Worm (Caenorhabditis elegans) whole organism, mixed stage, embryonic: ENCODE results near the gene F37A4.6.

Source experiments
- elt-1 ChIP-seq: sonication (generic microtip); optimal IDR thresholded peaks from 2 replicates; lab custom pipeline; 2017; ENCODE audit warnings: missing genetic modification characterization, mild to moderate bottlenecking, missing compliant biosample characterization, antibody characterized with exemption, moderate library complexity, borderline replicate concordance; ENCODE audit not compliant: insufficient read depth
- lsy-2 ChIP-seq: fragments of 150-350 bp; optimal IDR thresholded peaks from 2 replicates; lab custom pipeline; 2014; ENCODE audit warnings: missing biosample characterization, missing genetic modification characterization
- nhr-76 ChIP-seq: sonication (generic microtip); optimal IDR thresholded peaks from 2 replicates; lab custom pipeline; 2017; ENCODE audit warnings: missing biosample characterization, missing genetic modification characterization
- sptf-1 ChIP-seq: sonication (generic microtip); optimal IDR thresholded peaks from 2 replicates; lab custom pipeline; 2017; ENCODE audit warnings: mild to moderate bottlenecking, missing genetic modification characterization, moderate library complexity, missing compliant biosample characterization
- unc-39 ChIP-seq: fragments of 150-350 bp; optimal IDR thresholded peaks from 2 replicates; lab custom pipeline; 2014; ENCODE audit warnings: missing biosample characterization, missing genetic modification characterization
- ztf-11 ChIP-seq: fragments of 150-350 bp; optimal IDR thresholded peaks from 2 replicates; lab custom pipeline; 2014; ENCODE audit warnings: missing biosample characterization, missing genetic modification characterization

DNA sequence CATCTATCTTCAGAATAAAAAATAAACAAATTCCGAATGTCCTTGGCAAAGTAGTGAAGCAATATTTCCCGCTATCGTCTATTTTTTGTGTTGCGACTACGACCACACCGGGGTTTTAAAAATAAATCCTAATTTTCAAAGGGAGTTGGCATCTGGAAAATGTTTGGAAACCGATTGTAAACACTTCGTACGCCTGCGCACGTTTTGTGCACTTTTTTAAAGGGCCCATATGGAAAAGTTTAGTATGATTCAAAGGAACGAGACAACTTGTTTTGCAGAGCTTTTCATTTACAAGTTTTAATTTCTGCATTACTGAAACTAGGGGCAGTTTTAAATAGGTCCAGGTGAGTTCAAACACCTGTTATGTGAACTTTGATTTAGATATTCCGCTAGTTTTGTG, 34.5 kb downstream of the F37A4.6 start:
- TF ChIP-seq sptf-1 (no peak), nhr-76 (no peak), unc-39 (tag; lab: Kevin White, UChicago) (no peak), elt-1 (no peak), ztf-11 (tag; lab: Kevin White, UChicago) (no peak), lsy-2 (no peak)
